Fruit fly (Drosophila melanogaster) whole organism, embryonic: ENCODE data around the gene CG5326.
A peak's percentile ranks its signal among the peaks of the same experiment; 100 is the strongest.

Source experiments
- Atf3 ChIP-seq: fragments of 200-800 bp; sonication (Bioruptor generic); optimal IDR thresholded peaks from 3 replicates; lab custom pipeline; 2016; ENCODE audit warnings: missing biosample characterization, missing genetic modification characterization
- Atf6 ChIP-seq: fragments of 200-800 bp; sonication (Bioruptor generic); IDR thresholded peaks from 2 replicates; pipeline ENCODE4 v1.3.6; 2022; ENCODE audit warnings: missing biosample characterization, missing genetic modification characterization
- CG10462 ChIP-seq: fragments of 200-800 bp; sonication (Bioruptor generic); optimal IDR thresholded peaks from 2 replicates; lab custom pipeline; 2016; ENCODE audit warnings: missing biosample characterization, missing genetic modification characterization
- CG10959 ChIP-seq: fragments of 200-800 bp; sonication (Bioruptor generic); IDR thresholded peaks from 2 replicates; pipeline ENCODE4 v1.3.6; 2022; ENCODE audit warnings: missing biosample characterization, missing genetic modification characterization
- CG12236 ChIP-seq: fragments of 200-800 bp; sonication (Bioruptor generic); optimal IDR thresholded peaks from 2 replicates; lab custom pipeline; 2016; ENCODE audit warnings: missing biosample characterization, missing genetic modification characterization
- CG13296 ChIP-seq: fragments of 200-800 bp; sonication (Bioruptor generic); optimal IDR thresholded peaks from 3 replicates; lab custom pipeline; 2018; ENCODE audit warnings: missing biosample characterization, mild to moderate bottlenecking, missing genetic modification characterization
- CG13424 ChIP-seq: fragments of 200-800 bp; sonication (Bioruptor generic); optimal IDR thresholded peaks from 2 replicates; lab custom pipeline; 2019; ENCODE audit warnings: missing biosample characterization, mild to moderate bottlenecking, missing genetic modification characterization, moderate library complexity
- CG13775 ChIP-seq: fragments of 200-800 bp; sonication (Bioruptor generic); optimal IDR thresholded peaks from 3 replicates; lab custom pipeline; 2017; ENCODE audit warnings: missing biosample characterization, mild to moderate bottlenecking, missing genetic modification characterization
- CG14050 ChIP-seq: fragments of 200-800 bp; sonication (Bioruptor generic); IDR thresholded peaks from 3 replicates; pipeline ENCODE4 v1.3.6; 2022; ENCODE audit warnings: missing biosample characterization, missing genetic modification characterization
- CG15011 ChIP-seq: fragments of 200-800 bp; sonication (Bioruptor generic); optimal IDR thresholded peaks from 3 replicates; lab custom pipeline; 2018; ENCODE audit warnings: missing biosample characterization, mild to moderate bottlenecking, missing genetic modification characterization
- CG1529 ChIP-seq: fragments of 200-800 bp; sonication (Bioruptor generic); optimal IDR thresholded peaks from 3 replicates; lab custom pipeline; 2018; ENCODE audit warnings: missing biosample characterization, missing genetic modification characterization
- CG15696 ChIP-seq: fragments of 200-800 bp; sonication (Bioruptor generic); optimal IDR thresholded peaks from 2 replicates; lab custom pipeline; 2019; ENCODE audit warnings: missing biosample characterization, mild to moderate bottlenecking, missing genetic modification characterization, moderate library complexity
- CG16863 ChIP-seq: fragments of 200-800 bp; sonication (Bioruptor generic); optimal IDR thresholded peaks from 3 replicates; lab custom pipeline; 2016; ENCODE audit warnings: missing biosample characterization, missing genetic modification characterization
- CG17359 ChIP-seq: fragments of 200-800 bp; sonication (Bioruptor generic); optimal IDR thresholded peaks from 3 replicates; lab custom pipeline; 2018; ENCODE audit warnings: missing biosample characterization, mild to moderate bottlenecking, missing genetic modification characterization, moderate library complexity
- CG2116 ChIP-seq: fragments of 200-800 bp; sonication (Bioruptor generic); optimal IDR thresholded peaks from 3 replicates; lab custom pipeline; 2018; ENCODE audit warnings: missing biosample characterization, mild to moderate bottlenecking, missing genetic modification characterization
- CG2129 ChIP-seq: fragments of 200-800 bp; sonication (Bioruptor generic); IDR thresholded peaks from 2 replicates; pipeline ENCODE4 v1.3.6; 2022; ENCODE audit warnings: missing biosample characterization, missing genetic modification characterization; ENCODE audit not compliant: partially characterized antibody
- CG2875 ChIP-seq: fragments of 200-800 bp; sonication (Bioruptor generic); optimal IDR thresholded peaks from 2 replicates; lab custom pipeline; 2017; ENCODE audit warnings: missing biosample characterization, mild to moderate bottlenecking, missing genetic modification characterization, missing genetic modification reagents
- CG30020 ChIP-seq: fragments of 200-800 bp; optimal IDR thresholded peaks from 2 replicates; lab custom pipeline; 2019; ENCODE audit warnings: missing biosample characterization, mild to moderate bottlenecking, missing genetic modification characterization, moderate library complexity
- CG31441 ChIP-seq: fragments of 200-800 bp; sonication (Bioruptor generic); IDR thresholded peaks from 2 replicates; pipeline ENCODE4 v1.3.6; 2022; ENCODE audit warnings: missing biosample characterization, missing genetic modification characterization
- CG32767 ChIP-seq: fragments of 200-800 bp; sonication (Bioruptor generic); IDR thresholded peaks from 2 replicates; pipeline ENCODE4 v1.3.6; 2022; ENCODE audit warnings: missing biosample characterization, missing genetic modification characterization
- CG6689 ChIP-seq: fragments of 200-800 bp; sonication (Bioruptor generic); IDR thresholded peaks from 2 replicates; pipeline ENCODE4 v1.3.6; 2022; ENCODE audit warnings: missing biosample characterization, missing genetic modification characterization
- CG6791 ChIP-seq: fragments of 200-800 bp; sonication (Bioruptor generic); IDR thresholded peaks from 3 replicates; pipeline ENCODE4 v1.3.6; 2022; ENCODE audit warnings: missing biosample characterization, missing genetic modification characterization; ENCODE audit not compliant: partially characterized antibody
- CG7271 ChIP-seq: fragments of 200-800 bp; sonication (Bioruptor generic); optimal IDR thresholded peaks from 2 replicates; lab custom pipeline; 2018; ENCODE audit warnings: missing biosample characterization, mild to moderate bottlenecking, missing genetic modification characterization, moderate library complexity
- CG7745 ChIP-seq: fragments of 200-800 bp; sonication (Bioruptor generic); optimal IDR thresholded peaks from 2 replicates; lab custom pipeline; 2018; ENCODE audit warnings: missing biosample characterization, mild to moderate bottlenecking, missing genetic modification characterization, moderate library complexity
- CG9215 ChIP-seq: fragments of 200-800 bp; sonication (Bioruptor generic); IDR thresholded peaks from 2 replicates; pipeline ENCODE4 v1.3.6; 2022; ENCODE audit warnings: missing biosample characterization, missing genetic modification characterization
- CG9437 ChIP-seq: fragments of 200-800 bp; sonication (Bioruptor generic); optimal IDR thresholded peaks from 2 replicates; lab custom pipeline; 2018; ENCODE audit warnings: missing biosample characterization, mild to moderate bottlenecking, missing genetic modification characterization
- CG9609 ChIP-seq: fragments of 200-800 bp; sonication (Bioruptor generic); optimal IDR thresholded peaks from 3 replicates; lab custom pipeline; 2016; ENCODE audit warnings: missing biosample characterization, missing genetic modification characterization
- D19B ChIP-seq: fragments of 200-800 bp; sonication (Bioruptor generic); optimal IDR thresholded peaks from 2 replicates; lab custom pipeline; 2017; ENCODE audit warnings: missing biosample characterization, mild to moderate bottlenecking, missing genetic modification characterization
- Dp ChIP-seq: fragments of 200-800 bp; sonication (Bioruptor generic); optimal IDR thresholded peaks from 2 replicates; lab custom pipeline; 2018; ENCODE audit warnings: missing biosample characterization, mild to moderate bottlenecking, missing genetic modification characterization, moderate library complexity
- E2f2 ChIP-seq: fragments of 200-800 bp; sonication (Bioruptor generic); IDR thresholded peaks from 2 replicates; pipeline ENCODE4 v1.3.6; 2022; ENCODE audit warnings: missing biosample characterization, missing genetic modification characterization
- Fer1 ChIP-seq: fragments of 200-800 bp; sonication (Bioruptor generic); optimal IDR thresholded peaks from 2 replicates; lab custom pipeline; 2017; ENCODE audit warnings: missing biosample characterization, mild to moderate bottlenecking, missing genetic modification characterization
- Myb ChIP-seq: fragments of 200-800 bp; sonication (Bioruptor generic); optimal IDR thresholded peaks from 2 replicates; lab custom pipeline; 2016; ENCODE audit warnings: missing biosample characterization, missing genetic modification characterization
- Neu2 ChIP-seq: fragments of 200-800 bp; sonication (Bioruptor generic); optimal IDR thresholded peaks from 3 replicates; lab custom pipeline; 2016; ENCODE audit warnings: missing biosample characterization, missing genetic modification characterization, borderline replicate concordance
- Sry-δ ChIP-seq: fragments of 200-800 bp; sonication (Bioruptor generic); optimal IDR thresholded peaks from 2 replicates; lab custom pipeline; 2016; ENCODE audit warnings: missing biosample characterization, missing genetic modification characterization
- TFAM ChIP-seq: fragments of 200-800 bp; sonication (Bioruptor generic); optimal IDR thresholded peaks from 2 replicates; lab custom pipeline; 2017; ENCODE audit warnings: missing biosample characterization, missing genetic modification characterization, inconsistent platforms
- Tbp ChIP-seq: fragments of >200 bp; optimal IDR thresholded peaks from 2 replicates; lab custom pipeline; 2018; ENCODE audit warnings: missing biosample characterization, missing genetic modification characterization
- Vsx1 ChIP-seq: fragments of 200-800 bp; sonication (Bioruptor generic); optimal IDR thresholded peaks from 2 replicates; lab custom pipeline; 2017; ENCODE audit warnings: missing biosample characterization, mild to moderate bottlenecking, missing genetic modification characterization, missing genetic modification reagents
- ac ChIP-seq: fragments of 200-800 bp; sonication (Bioruptor generic); optimal IDR thresholded peaks from 3 replicates; lab custom pipeline; 2017; ENCODE audit warnings: missing biosample characterization, mild to moderate bottlenecking, missing genetic modification characterization
- az2 ChIP-seq: fragments of 200-800 bp; sonication (Bioruptor generic); optimal IDR thresholded peaks from 3 replicates; lab custom pipeline; 2016; ENCODE audit warnings: missing biosample characterization, missing genetic modification characterization
- da ChIP-seq: fragments of 200-800 bp; sonication (Bioruptor generic); optimal IDR thresholded peaks from 2 replicates; lab custom pipeline; 2016; ENCODE audit warnings: missing biosample characterization, missing genetic modification characterization
- fd96Cb ChIP-seq: fragments of 200-800 bp; sonication (Bioruptor generic); optimal IDR thresholded peaks from 2 replicates; lab custom pipeline; 2018; ENCODE audit warnings: missing biosample characterization, mild to moderate bottlenecking, missing genetic modification characterization, moderate library complexity
- hb ChIP-seq: fragments of 200-800 bp; sonication (Bioruptor generic); IDR thresholded peaks from 3 replicates; pipeline ENCODE4 v1.3.6; 2022; ENCODE audit warnings: missing biosample characterization, missing genetic modification characterization; ENCODE audit not compliant: partially characterized antibody
- her ChIP-seq: fragments of 200-800 bp; sonication (Bioruptor generic); optimal IDR thresholded peaks from 2 replicates; lab custom pipeline; 2016; ENCODE audit warnings: missing biosample characterization, missing genetic modification characterization
- mld ChIP-seq: fragments of 200-800 bp; sonication (Bioruptor generic); IDR thresholded peaks from 3 replicates; pipeline ENCODE4 v1.3.6; 2022; ENCODE audit warnings: missing biosample characterization, missing genetic modification characterization; ENCODE audit not compliant: partially characterized antibody
- pho ChIP-seq: fragments of 200-800 bp; sonication (Bioruptor generic); optimal IDR thresholded peaks from 2 replicates; lab custom pipeline; 2016; ENCODE audit warnings: missing biosample characterization, missing genetic modification characterization
- pzg ChIP-seq: fragments of 200-800 bp; sonication (Bioruptor generic); optimal IDR thresholded peaks from 3 replicates; lab custom pipeline; 2018; ENCODE audit warnings: missing biosample characterization, mild to moderate bottlenecking, missing genetic modification characterization, moderate library complexity
- sd ChIP-seq: fragments of 200-800 bp; sonication (Bioruptor generic); optimal IDR thresholded peaks from 3 replicates; lab custom pipeline; 2018; ENCODE audit warnings: missing biosample characterization, mild to moderate bottlenecking, missing genetic modification characterization, moderate library complexity
- tna ChIP-seq: fragments of 200-800 bp; sonication (Bioruptor generic); IDR thresholded peaks from 2 replicates; pipeline ENCODE4 v1.3.6; 2022; ENCODE audit warnings: missing biosample characterization, missing genetic modification characterization; ENCODE audit not compliant: partially characterized antibody
- vfl ChIP-seq: fragments of 200-800 bp; sonication (Bioruptor generic); optimal IDR thresholded peaks from 2 replicates; lab custom pipeline; 2016; ENCODE audit warnings: missing biosample characterization, missing genetic modification characterization
- wdn ChIP-seq: fragments of 200-800 bp; sonication (Bioruptor generic); IDR thresholded peaks from 2 replicates; pipeline ENCODE4 v1.3.6; 2022; ENCODE audit warnings: missing biosample characterization, missing genetic modification characterization
- z ChIP-seq: fragments of 200-800 bp; sonication (Bioruptor generic); IDR thresholded peaks from 3 replicates; pipeline ENCODE4 v1.3.6; 2022; ENCODE audit warnings: missing biosample characterization, missing genetic modification characterization
- zf30C ChIP-seq: fragments of 200-800 bp; sonication (Bioruptor generic); optimal IDR thresholded peaks from 3 replicates; lab custom pipeline; 2018; ENCODE audit warnings: missing biosample characterization, mild to moderate bottlenecking, missing genetic modification characterization

CG5326 gene

DNA sequence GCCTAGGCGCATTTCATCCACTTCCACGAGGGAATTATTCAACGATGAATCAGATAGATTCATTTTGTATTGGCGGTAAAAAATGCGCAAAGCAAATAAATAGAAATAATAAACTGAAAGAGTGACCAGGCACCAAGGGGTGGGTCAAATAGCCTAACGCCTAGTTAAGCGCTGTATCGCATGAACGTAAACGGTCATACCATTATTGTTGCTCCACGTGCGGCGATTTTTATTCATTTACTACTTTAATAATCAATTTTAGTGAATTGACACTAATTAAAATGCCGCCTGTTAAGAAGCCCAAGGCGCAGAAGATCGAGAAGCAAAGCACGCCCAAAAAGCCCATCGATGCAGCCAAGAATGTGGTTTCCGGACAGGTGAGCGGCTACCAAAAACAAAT, 44.9 kb upstream of the CG5326 start, which contains the start of the genes CG33107 and CG6937 (continued):
- peak; percentile 53 for TF ChIP-seq sd
- TF ChIP-seq CG1529 (GFP tag; lab: Kevin White, UChicago), result no peak
- no peak for TF ChIP-seq Tbp (GFP tag; lab: Kevin White, UChicago)
- TF ChIP-seq CG13296, result no peak
- TF ChIP-seq Vsx1 (GFP tag; lab: Kevin White, UChicago), result no peak
- TF ChIP-seq ac (GFP tag; lab: Kevin White, UChicago), result no peak
- no peak for TF ChIP-seq CG2875
- TF ChIP-seq Myb, result no peak
- no peak for TF ChIP-seq Atf3 (GFP tag; lab: Kevin White, UChicago)
- TF ChIP-seq da (GFP tag; lab: Kevin White, UChicago), result no peak
- TF ChIP-seq CG30020 (tag; lab: Kevin White, UChicago), result no peak
- TF ChIP-seq fd96Cb (tag; lab: Kevin White, UChicago), result no peak
- no peak for TF ChIP-seq CG13775 (GFP tag; lab: Kevin White, UChicago)
- TF ChIP-seq Fer1, result peak; percentile 4
- no peak for TF ChIP-seq CG14050 (GFP tag; lab: Robert Waterston, UW)
- TF ChIP-seq CG2116 (GFP tag; lab: Kevin White, UChicago), result no peak
- no peak for TF ChIP-seq hb (GFP tag; lab: Robert Waterston, UW)
- no peak for TF ChIP-seq CG9215 (GFP tag; lab: Robert Waterston, UW)
- no peak for TF ChIP-seq Atf6 (GFP tag; lab: Robert Waterston, UW)
- TF ChIP-seq mld (GFP tag; lab: Robert Waterston, UW), result no peak
- TF ChIP-seq CG7271, result no peak
- no peak for TF ChIP-seq Neu2 (GFP tag; lab: Kevin White, UChicago)
- no peak for TF ChIP-seq zf30C (GFP tag; lab: Kevin White, UChicago)
- TF ChIP-seq CG16863 (GFP tag; lab: Kevin White, UChicago), result no peak
- TF ChIP-seq D19B, result no peak
- no peak for TF ChIP-seq tna (GFP tag; lab: Robert Waterston, UW)
- TF ChIP-seq CG10959 (GFP tag; lab: Robert Waterston, UW), result no peak
- no peak for TF ChIP-seq z (GFP tag; lab: Robert Waterston, UW)
- TF ChIP-seq CG6791 (GFP tag; lab: Robert Waterston, UW), result no peak
- no peak for TF ChIP-seq her (GFP tag; lab: Kevin White, UChicago)
- TF ChIP-seq pzg (GFP tag; lab: Kevin White, UChicago), result peak; percentile 76
- no peak for TF ChIP-seq CG17359
- TF ChIP-seq vfl (GFP tag; lab: Kevin White, UChicago), result no peak
- TF ChIP-seq CG31441, result no peak
- no peak for TF ChIP-seq az2
- no peak for TF ChIP-seq CG9437 (GFP tag; lab: Kevin White, UChicago)
- peak; percentile 77 for TF ChIP-seq Dp (GFP tag; lab: Kevin White, UChicago)
- no peak for TF ChIP-seq wdn (GFP tag; lab: Robert Waterston, UW)
- TF ChIP-seq CG15011 (GFP tag; lab: Kevin White, UChicago), result no peak
- no peak for TF ChIP-seq pho (GFP tag; lab: Kevin White, UChicago)
- no peak for TF ChIP-seq CG10462 (GFP tag; lab: Kevin White, UChicago)
- TF ChIP-seq CG7745, result no peak
- no peak for TF ChIP-seq CG32767
- TF ChIP-seq CG13424 (tag; lab: Kevin White, UChicago), result no peak
- TF ChIP-seq TFAM (GFP tag; lab: Kevin White, UChicago), result no peak
- TF ChIP-seq CG15696 (tag; lab: Kevin White, UChicago), result no peak
- no peak for TF ChIP-seq CG2129
- peak; percentile 12 for TF ChIP-seq Sry-δ (GFP tag; lab: Kevin White, UChicago)
- peak; percentile 83 for TF ChIP-seq E2f2 (GFP tag; lab: Robert Waterston, UW)
- no peak for TF ChIP-seq CG12236 (GFP tag; lab: Kevin White, UChicago)
- TF ChIP-seq CG9609 (GFP tag; lab: Kevin White, UChicago), result no peak
- TF ChIP-seq CG6689 (GFP tag; lab: Robert Waterston, UW), result no peak
